Worm (Caenorhabditis elegans) whole organism, midembryonic: ENCODE data around the gene C31H1.2.

Source experiments
- T22C8.4 ChIP-seq: fragments of 200-800 bp; sonication (Bioruptor generic); IDR thresholded peaks from 2 replicates; pipeline ENCODE4 v1.3.6; 2022; ENCODE audit warnings: missing genetic modification characterization, missing compliant biosample characterization
- cog-1 ChIP-seq: sonication (generic microtip); optimal IDR thresholded peaks from 2 replicates; lab custom pipeline; 2016; ENCODE audit warnings: missing genetic modification characterization, missing compliant biosample characterization
- flt-1 ChIP-seq: fragments of 200-800 bp; sonication (Bioruptor generic); IDR thresholded peaks from 2 replicates; pipeline ENCODE4 v1.3.6; 2022; ENCODE audit warnings: missing genetic modification characterization, missing compliant biosample characterization
- klf-2 ChIP-seq: fragments of 200-800 bp; sonication (Bioruptor generic); conservative IDR thresholded peaks from 2 replicates; pipeline ENCODE4 v1.3.6; 2022; ENCODE audit warnings: missing genetic modification reagents, missing genetic modification characterization, missing compliant biosample characterization
- med-1 ChIP-seq: sonication (generic microtip); optimal IDR thresholded peaks from 2 replicates; lab custom pipeline; 2017; ENCODE audit warnings: missing genetic modification characterization, mild to moderate bottlenecking, missing compliant biosample characterization, antibody characterized with exemption, missing genetic modification reagents; ENCODE audit not compliant: insufficient read depth
- ref-1 ChIP-seq: fragments of 200-800 bp; sonication (Bioruptor generic); conservative IDR thresholded peaks from 2 replicates; pipeline ENCODE4 v1.3.6; 2022; ENCODE audit warnings: missing genetic modification reagents, missing genetic modification characterization, missing compliant biosample characterization
- tab-1 ChIP-seq: fragments of 200-800 bp; sonication (Bioruptor generic); IDR thresholded peaks from 2 replicates; pipeline ENCODE4 v1.3.6; 2022; ENCODE audit warnings: missing genetic modification characterization, missing compliant biosample characterization
- ztf-23 ChIP-seq: fragments of 200-800 bp; sonication (Bioruptor generic); IDR thresholded peaks from 2 replicates; pipeline ENCODE4 v1.3.6; 2022; ENCODE audit warnings: missing genetic modification reagents, missing genetic modification characterization, missing compliant biosample characterization
- ztf-29 ChIP-seq: fragments of 200-800 bp; sonication (Bioruptor generic); IDR thresholded peaks from 2 replicates; pipeline ENCODE4 v1.3.6; 2022; ENCODE audit warnings: missing genetic modification reagents, missing genetic modification characterization, missing compliant biosample characterization

C31H1.2 gene

ce11 chrIV:5832801-5833200 lies 41.7 kb downstream of the C31H1.2 start:
- TF ChIP-seq klf-2 (GFP tag; lab: Robert Waterston, UW) (no peak), med-1 (GFP tag; lab: Kevin White, UChicago) (no peak), cog-1 (tag; lab: Kevin White, UChicago) (no peak), ztf-29 (GFP tag; lab: Robert Waterston, UW) (no peak), T22C8.4 (GFP tag; lab: Robert Waterston, UW) (no peak), ztf-23 (GFP tag; lab: Robert Waterston, UW) (no peak), ref-1 (GFP tag; lab: Robert Waterston, UW) (no peak), tab-1 (no peak), flt-1 (GFP tag; lab: Robert Waterston, UW) (no peak)

ce11 chrIV:5834182-5834581 lies 43.1 kb downstream of the C31H1.2 start:
- TF ChIP-seq klf-2 (GFP tag; lab: Robert Waterston, UW) (no peak), cog-1 (tag; lab: Kevin White, UChicago) (no peak), ztf-23 (GFP tag; lab: Robert Waterston, UW) (no peak)

ce11 chrIV:5839178-5839577 lies 48.1 kb downstream of the C31H1.2 start, which contains the start of gene C06E7.2:
TSS of gene C06E7.2 (plus strand) at chrIV:5839478.
- TF ChIP-seq ztf-23 (GFP tag; lab: Robert Waterston, UW) (no peak), med-1 (GFP tag; lab: Kevin White, UChicago) (no peak), flt-1 (GFP tag; lab: Robert Waterston, UW) (no peak), klf-2 (GFP tag; lab: Robert Waterston, UW) (no peak), tab-1 (no peak), T22C8.4 (GFP tag; lab: Robert Waterston, UW) (no peak), ref-1 (GFP tag; lab: Robert Waterston, UW) (no peak), ztf-29 (GFP tag; lab: Robert Waterston, UW) (no peak), cog-1 (tag; lab: Kevin White, UChicago) (no peak)

ce11 chrIV:5842905-5843304 lies 51.8 kb downstream of the C31H1.2 start:
- no peak for TF ChIP-seq T22C8.4 (GFP tag; lab: Robert Waterston, UW)
